Fruit fly (Drosophila melanogaster) Kc167 (cell line): Measurements from ENCODE around the gene Sptz.

ENCODE experiments used
- h ChIP-seq: fragments of >200 bp; optimal IDR thresholded peaks from 3 replicates; lab custom pipeline; 2018; ENCODE audit warnings: missing external identifiers
- insv ChIP-seq: fragments of >200 bp; optimal IDR thresholded peaks from 3 replicates; lab custom pipeline; 2018; ENCODE audit warnings: missing external identifiers
- psq ChIP-seq: fragments of >200 bp; optimal IDR thresholded peaks from 2 replicates; lab custom pipeline; 2017; ENCODE audit warnings: missing external identifiers
- ttk ChIP-seq: sonication (Bioruptor generic); optimal IDR thresholded peaks from 2 replicates; lab custom pipeline; 2017; ENCODE audit warnings: missing external identifiers

DNA sequence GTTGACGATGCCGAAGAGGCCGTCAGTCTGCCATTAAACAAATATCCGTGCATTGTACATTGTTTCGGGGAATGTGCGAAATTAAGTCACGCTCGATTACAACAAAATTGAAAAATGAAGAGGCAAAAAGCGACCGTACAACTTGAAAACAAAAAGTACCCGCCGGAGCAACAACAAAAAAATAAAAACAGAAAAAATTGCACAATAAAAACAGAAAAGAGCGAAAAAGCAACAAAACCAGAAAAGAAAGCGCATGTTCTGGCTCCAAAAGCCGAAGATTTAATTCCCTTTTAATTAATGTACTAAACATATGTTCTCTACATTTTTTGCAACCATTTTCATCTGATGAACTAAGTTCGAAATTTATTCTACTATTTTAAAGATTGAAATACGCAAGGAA is 34.6 kb downstream of the Sptz start:
- no peak for TF ChIP-seq psq
- TF ChIP-seq h (lab: Kevin White, UChicago) = no peak
- no peak for TF ChIP-seq insv (lab: Kevin White, UChicago)
- no peak for TF ChIP-seq ttk (lab: Kevin White, UChicago)
